Fruit fly (Drosophila melanogaster) whole organism, adult: ENCODE measurements around the gene GstZ2.
A peak's percentile ranks its signal among the peaks of the same experiment; 100 is the strongest.

Source experiments
- CG11617 ChIP-seq: fragments of 200-800 bp; sonication (Bioruptor generic); optimal IDR thresholded peaks from 2 replicates; lab custom pipeline; 2017; ENCODE audit warnings: mild to moderate bottlenecking, missing biosample characterization, missing genetic modification reagents, missing genetic modification characterization
- CG12768 ChIP-seq: fragments of 200-800 bp; sonication (Bioruptor generic); optimal IDR thresholded peaks from 2 replicates; lab custom pipeline; 2017; ENCODE audit warnings: missing biosample characterization, missing genetic modification characterization, mild to moderate bottlenecking, moderate library complexity, missing genetic modification reagents
- CG14711 ChIP-seq: fragments of 200-800 bp; sonication (Bioruptor generic); optimal IDR thresholded peaks from 2 replicates; lab custom pipeline; 2018; ENCODE audit warnings: missing biosample characterization, mild to moderate bottlenecking, missing genetic modification characterization, moderate library complexity
- CG1620 ChIP-seq: fragments of 200-800 bp; sonication (Bioruptor generic); optimal IDR thresholded peaks from 2 replicates; lab custom pipeline; 2016; ENCODE audit warnings: missing biosample characterization, missing genetic modification characterization
- CG33017 ChIP-seq: fragments of 200-800 bp; sonication (Bioruptor generic); optimal IDR thresholded peaks from 2 replicates; lab custom pipeline; 2018; ENCODE audit warnings: missing biosample characterization, mild to moderate bottlenecking, missing genetic modification characterization, moderate library complexity
- CG5204 ChIP-seq: fragments of 200-800 bp; sonication (Bioruptor generic); optimal IDR thresholded peaks from 2 replicates; lab custom pipeline; 2016; ENCODE audit warnings: missing biosample characterization, missing genetic modification characterization
- CG7045 ChIP-seq: fragments of 200-800 bp; sonication (Bioruptor generic); optimal IDR thresholded peaks from 2 replicates; lab custom pipeline; 2017; ENCODE audit warnings: missing biosample characterization, mild to moderate bottlenecking, missing genetic modification characterization
- CG7101 ChIP-seq: fragments of 200-800 bp; sonication (Bioruptor generic); optimal IDR thresholded peaks from 2 replicates; lab custom pipeline; 2018; ENCODE audit warnings: missing biosample characterization, mild to moderate bottlenecking, missing genetic modification characterization, moderate library complexity
- Clk ChIP-seq: fragments of 200-800 bp; sonication (Bioruptor generic); optimal IDR thresholded peaks from 2 replicates; lab custom pipeline; 2017; ENCODE audit warnings: missing biosample characterization, missing genetic modification characterization
- Crg-1 ChIP-seq: fragments of 200-800 bp; sonication (Bioruptor generic); optimal IDR thresholded peaks from 2 replicates; lab custom pipeline; 2016; ENCODE audit warnings: missing biosample characterization, missing genetic modification characterization
- Hr96 ChIP-seq: fragments of 200-800 bp; sonication (Bioruptor generic); optimal IDR thresholded peaks from 2 replicates; lab custom pipeline; 2016; ENCODE audit warnings: missing biosample characterization, missing genetic modification characterization
- Mnt ChIP-seq: fragments of 200-800 bp; sonication (Bioruptor generic); optimal IDR thresholded peaks from 2 replicates; lab custom pipeline; 2016; ENCODE audit warnings: missing biosample characterization, mild to moderate bottlenecking, missing genetic modification characterization
- bab1 ChIP-seq: fragments of 200-800 bp; sonication (Bioruptor generic); optimal IDR thresholded peaks from 3 replicates; lab custom pipeline; 2019; ENCODE audit warnings: missing biosample characterization, mild to moderate bottlenecking, missing genetic modification characterization, moderate library complexity
- cic ChIP-seq: fragments of 200-800 bp; sonication (Bioruptor generic); optimal IDR thresholded peaks from 2 replicates; lab custom pipeline; 2017; ENCODE audit warnings: missing biosample characterization, mild to moderate bottlenecking, missing genetic modification characterization, moderate library complexity
- cnc ChIP-seq, 2 experiments: fragments of >200 bp; optimal IDR thresholded peaks; 2 replicates each; lab custom pipeline; 2017
- kay ChIP-seq: fragments of 200-800 bp; sonication (Bioruptor generic); peaks from one replicate; lab custom pipeline; 2016; ENCODE audit warnings: missing biosample characterization, missing genetic modification characterization, borderline replicate concordance
- ovo ChIP-seq: fragments of 200-800 bp; sonication (Bioruptor generic); optimal IDR thresholded peaks from 2 replicates; lab custom pipeline; 2016; ENCODE audit warnings: missing biosample characterization, missing genetic modification characterization
- pad ChIP-seq: fragments of 200-800 bp; sonication (Bioruptor generic); optimal IDR thresholded peaks from 3 replicates; lab custom pipeline; 2017; ENCODE audit warnings: missing biosample characterization, missing genetic modification characterization, mild to moderate bottlenecking, moderate library complexity, missing genetic modification reagents
- tj ChIP-seq: fragments of 200-800 bp; sonication (Bioruptor generic); optimal IDR thresholded peaks from 3 replicates; lab custom pipeline; 2017; ENCODE audit warnings: missing biosample characterization, mild to moderate bottlenecking, missing genetic modification characterization, moderate library complexity
- toe ChIP-seq: fragments of 200-800 bp; sonication (Bioruptor generic); optimal IDR thresholded peaks from 2 replicates; lab custom pipeline; 2016; ENCODE audit warnings: missing biosample characterization, missing genetic modification characterization

The GstZ2 gene

dm6 chr3R:9459385-9460285, 817 bp downstream of the GstZ2 start:
- no peak for TF ChIP-seq tj (GFP tag; lab: Kevin White, UChicago)
- peak; percentile 79 for TF ChIP-seq Clk (GFP tag; lab: Kevin White, UChicago)
- peak; percentile 60 for TF ChIP-seq cic (GFP tag; lab: Kevin White, UChicago)
- TF ChIP-seq Mnt (GFP tag; lab: Kevin White, UChicago): peak; percentile 20
- no peak for TF ChIP-seq CG1620 (GFP tag; lab: Kevin White, UChicago)
- peak; percentile 76 for TF ChIP-seq CG14711
- TF ChIP-seq toe (GFP tag; lab: Kevin White, UChicago): peak; percentile 76
- TF ChIP-seq Hr96 (GFP tag; lab: Kevin White, UChicago): peak; percentile 71
- peak; percentile 36 for TF ChIP-seq kay (GFP tag; lab: Kevin White, UChicago)
- peak; percentile 84 for TF ChIP-seq CG12768 (GFP tag; lab: Kevin White, UChicago)
- peak; percentile 31 for TF ChIP-seq Crg-1 (GFP tag; lab: Kevin White, UChicago)
- TF ChIP-seq CG7101 (tag; lab: Kevin White, UChicago): peak; percentile 76
- TF ChIP-seq pad (GFP tag; lab: Kevin White, UChicago): peak; percentile 81
- peak; percentile 71 for TF ChIP-seq CG11617
- TF ChIP-seq ovo (GFP tag; lab: Kevin White, UChicago): no peak
- TF ChIP-seq CG5204 (GFP tag; lab: Kevin White, UChicago): no peak
- TF ChIP-seq bab1 (GFP tag; lab: Kevin White, UChicago): no peak
- peak; percentile 84 for TF ChIP-seq CG33017 (tag; lab: Kevin White, UChicago)
- no peak for TF ChIP-seq cnc (optimal IDR thresholded peaks at IDR 0.05; lab: Kevin White, UChicago)
- TF ChIP-seq CG7045 (GFP tag; lab: Kevin White, UChicago): peak; percentile 87

- TF ChIP-seq bab1 (GFP tag; lab: Kevin White, UChicago) (peak; percentile 33), CG11617 (no peak), cic (GFP tag; lab: Kevin White, UChicago) (peak; percentile 2)
These were observed 4.1 kb downstream of the GstZ2 start, which contains the start of gene GstZ1 for dm6 chr3R:9456373-9456772. Gene GstZ1 (minus strand): TSS chr3R:9456546.

- TF ChIP-seq CG1620 (GFP tag; lab: Kevin White, UChicago): no peak
- TF ChIP-seq cnc (optimal IDR thresholded peaks at IDR 0.05; lab: Kevin White, UChicago): no peak
- no peak for TF ChIP-seq CG33017 (tag; lab: Kevin White, UChicago)
- no peak for TF ChIP-seq CG11617
- TF ChIP-seq Hr96 (GFP tag; lab: Kevin White, UChicago): no peak
- no peak for TF ChIP-seq CG5204 (GFP tag; lab: Kevin White, UChicago)
- TF ChIP-seq Mnt (GFP tag; lab: Kevin White, UChicago): no peak
- no peak for TF ChIP-seq bab1 (GFP tag; lab: Kevin White, UChicago)
- no peak for TF ChIP-seq CG14711
- no peak for TF ChIP-seq toe (GFP tag; lab: Kevin White, UChicago)
These were observed 5.5 kb downstream of the GstZ2 start for dm6 chr3R:9454980-9455379.

DNA sequence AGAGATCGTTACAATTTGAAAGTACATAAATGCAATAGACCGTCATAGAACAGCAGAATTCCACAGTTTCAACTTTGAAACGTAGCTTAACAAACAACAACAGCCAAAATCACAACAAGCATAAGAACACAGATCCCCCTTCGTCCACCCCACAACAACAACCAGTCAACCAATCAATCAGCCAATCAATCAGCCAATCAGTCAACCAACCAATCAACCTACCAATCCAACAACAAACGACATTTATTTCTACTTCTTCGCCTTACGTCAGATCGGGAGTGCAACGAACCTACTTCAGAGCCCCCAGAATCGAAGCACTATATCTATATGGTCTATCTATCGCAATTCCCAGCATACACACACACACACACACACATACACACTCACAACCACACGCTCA, 9.8 kb downstream of the GstZ2 start:
- TF ChIP-seq bab1 (GFP tag; lab: Kevin White, UChicago) (no peak), CG5204 (GFP tag; lab: Kevin White, UChicago) (no peak), CG1620 (GFP tag; lab: Kevin White, UChicago) (no peak), tj (GFP tag; lab: Kevin White, UChicago) (no peak), CG7101 (tag; lab: Kevin White, UChicago) (no peak), cic (GFP tag; lab: Kevin White, UChicago) (no peak), CG7045 (GFP tag; lab: Kevin White, UChicago) (no peak), Crg-1 (GFP tag; lab: Kevin White, UChicago) (no peak), toe (GFP tag; lab: Kevin White, UChicago) (no peak), Hr96 (GFP tag; lab: Kevin White, UChicago) (no peak), CG12768 (GFP tag; lab: Kevin White, UChicago) (no peak)

- TF ChIP-seq cic (GFP tag; lab: Kevin White, UChicago): no peak
- no peak for TF ChIP-seq Mnt (GFP tag; lab: Kevin White, UChicago)
- TF ChIP-seq Clk (GFP tag; lab: Kevin White, UChicago): no peak
- TF ChIP-seq Crg-1 (GFP tag; lab: Kevin White, UChicago): no peak
- TF ChIP-seq CG7101 (tag; lab: Kevin White, UChicago): no peak
- no peak for TF ChIP-seq toe (GFP tag; lab: Kevin White, UChicago)
- TF ChIP-seq tj (GFP tag; lab: Kevin White, UChicago): no peak
- TF ChIP-seq CG12768 (GFP tag; lab: Kevin White, UChicago): no peak
- no peak for TF ChIP-seq CG14711
- no peak for TF ChIP-seq CG33017 (tag; lab: Kevin White, UChicago)
These were observed 12.1 kb downstream of the GstZ2 start for dm6 chr3R:9448320-9448719.

- TF ChIP-seq Clk (GFP tag; lab: Kevin White, UChicago) (no peak), tj (GFP tag; lab: Kevin White, UChicago) (no peak), cic (GFP tag; lab: Kevin White, UChicago) (no peak), cnc (optimal IDR thresholded peaks at IDR 0.05; lab: Kevin White, UChicago) (no peak)
These were observed 18.5 kb downstream of the GstZ2 start for dm6 chr3R:9441996-9442395.
